Fruit fly (Drosophila melanogaster) whole organism, embryonic: ENCODE measurements around the gene Idua.

Experiments used
- Abd-B ChIP-seq: fragments of 200-800 bp; sonication (Bioruptor generic); optimal IDR thresholded peaks from 2 replicates; lab custom pipeline; 2018; ENCODE audit warnings: missing biosample characterization, mild to moderate bottlenecking, missing genetic modification characterization, moderate library complexity
- Atf3 ChIP-seq: fragments of 200-800 bp; sonication (Bioruptor generic); optimal IDR thresholded peaks from 3 replicates; lab custom pipeline; 2016; ENCODE audit warnings: missing biosample characterization, missing genetic modification characterization
- CG10267 ChIP-seq: fragments of 200-800 bp; sonication (Bioruptor generic); optimal IDR thresholded peaks from 2 replicates; lab custom pipeline; 2018; ENCODE audit warnings: missing biosample characterization, mild to moderate bottlenecking, missing genetic modification characterization, moderate library complexity
- CG11456 ChIP-seq: fragments of 200-800 bp; sonication (Bioruptor generic); IDR thresholded peaks from 3 replicates; pipeline ENCODE4 v1.3.6; 2022; ENCODE audit warnings: missing biosample characterization, missing genetic modification characterization
- CG11695 ChIP-seq: fragments of 200-800 bp; sonication (Bioruptor generic); IDR thresholded peaks from 3 replicates; pipeline ENCODE4 v1.3.6; 2022; ENCODE audit warnings: missing biosample characterization, missing genetic modification characterization
- CG12155 ChIP-seq: fragments of 200-800 bp; sonication (Bioruptor generic); optimal IDR thresholded peaks from 3 replicates; lab custom pipeline; 2016; ENCODE audit warnings: missing biosample characterization, missing genetic modification characterization
- CG1233 ChIP-seq: fragments of 200-800 bp; sonication (Bioruptor generic); optimal IDR thresholded peaks from 4 replicates; lab custom pipeline; 2018; ENCODE audit warnings: missing biosample characterization, mild to moderate bottlenecking, missing genetic modification characterization
- CG12391 ChIP-seq: fragments of 200-800 bp; sonication (Bioruptor generic); optimal IDR thresholded peaks from 3 replicates; lab custom pipeline; 2018; ENCODE audit warnings: missing biosample characterization, mild to moderate bottlenecking, missing genetic modification characterization, moderate library complexity
- CG13424 ChIP-seq: fragments of 200-800 bp; sonication (Bioruptor generic); optimal IDR thresholded peaks from 2 replicates; lab custom pipeline; 2019; ENCODE audit warnings: missing biosample characterization, mild to moderate bottlenecking, missing genetic modification characterization, moderate library complexity
- CG13624 ChIP-seq: fragments of 200-800 bp; sonication (Bioruptor generic); optimal IDR thresholded peaks from 2 replicates; lab custom pipeline; 2016; ENCODE audit warnings: missing biosample characterization, missing genetic modification characterization
- CG2116 ChIP-seq: fragments of 200-800 bp; sonication (Bioruptor generic); optimal IDR thresholded peaks from 3 replicates; lab custom pipeline; 2018; ENCODE audit warnings: missing biosample characterization, mild to moderate bottlenecking, missing genetic modification characterization
- CG2712 ChIP-seq: fragments of 200-800 bp; optimal IDR thresholded peaks from 3 replicates; lab custom pipeline; 2019; ENCODE audit warnings: missing biosample characterization, mild to moderate bottlenecking, missing genetic modification characterization, moderate library complexity
- CG30403 ChIP-seq: fragments of 200-800 bp; sonication (Bioruptor generic); optimal IDR thresholded peaks from 3 replicates; lab custom pipeline; 2016; ENCODE audit warnings: missing biosample characterization, missing genetic modification characterization
- CG34224 ChIP-seq: fragments of 200-800 bp; sonication (Bioruptor generic); IDR thresholded peaks from 3 replicates; pipeline ENCODE4 v1.3.6; 2022; ENCODE audit warnings: missing biosample characterization, missing genetic modification characterization; ENCODE audit not compliant: partially characterized antibody
- CG34376 ChIP-seq: fragments of 200-800 bp; sonication (Bioruptor generic); optimal IDR thresholded peaks from 2 replicates; lab custom pipeline; 2018; ENCODE audit warnings: missing biosample characterization, mild to moderate bottlenecking, missing genetic modification characterization
- CG4854 ChIP-seq: fragments of 200-800 bp; sonication (Bioruptor generic); optimal IDR thresholded peaks from 2 replicates; lab custom pipeline; 2016; ENCODE audit warnings: missing biosample characterization, missing genetic modification characterization, inconsistent platforms
- CG6254 ChIP-seq: fragments of 200-800 bp; sonication (Bioruptor generic); optimal IDR thresholded peaks from 3 replicates; lab custom pipeline; 2017; ENCODE audit warnings: mild to moderate bottlenecking, missing biosample characterization, missing genetic modification reagents, missing genetic modification characterization
- CG6689 ChIP-seq: fragments of 200-800 bp; sonication (Bioruptor generic); IDR thresholded peaks from 2 replicates; pipeline ENCODE4 v1.3.6; 2022; ENCODE audit warnings: missing biosample characterization, missing genetic modification characterization
- CG7271 ChIP-seq: fragments of 200-800 bp; sonication (Bioruptor generic); optimal IDR thresholded peaks from 2 replicates; lab custom pipeline; 2018; ENCODE audit warnings: missing biosample characterization, mild to moderate bottlenecking, missing genetic modification characterization, moderate library complexity
- CG7372 ChIP-seq: fragments of 200-800 bp; sonication (Bioruptor generic); IDR thresholded peaks from 2 replicates; pipeline ENCODE4 v1.3.6; 2022; ENCODE audit warnings: missing biosample characterization, missing genetic modification characterization
- CG7963 ChIP-seq: fragments of 200-800 bp; sonication (Bioruptor generic); IDR thresholded peaks from 3 replicates; pipeline ENCODE4 v1.3.6; 2022; ENCODE audit warnings: missing biosample characterization, missing genetic modification characterization; ENCODE audit not compliant: partially characterized antibody
- CG8924 ChIP-seq: fragments of 200-800 bp; optimal IDR thresholded peaks from 3 replicates; lab custom pipeline; 2019; ENCODE audit warnings: missing biosample characterization, mild to moderate bottlenecking, missing genetic modification characterization, moderate library complexity
- Dbx ChIP-seq: fragments of 200-800 bp; sonication (Bioruptor generic); IDR thresholded peaks from 3 replicates; pipeline ENCODE4 v1.3.6; 2022; ENCODE audit warnings: missing biosample characterization, missing genetic modification characterization
- Dll ChIP-seq: fragments of 200-800 bp; sonication (Bioruptor generic); IDR thresholded peaks from 4 replicates; pipeline ENCODE4 v1.3.6; 2022; ENCODE audit warnings: missing biosample characterization, missing genetic modification characterization; ENCODE audit not compliant: partially characterized antibody
- Doc3 ChIP-seq: fragments of 200-800 bp; sonication (Bioruptor generic); IDR thresholded peaks from 3 replicates; pipeline ENCODE4 v1.3.6; 2022; ENCODE audit warnings: missing biosample characterization, missing genetic modification characterization; ENCODE audit not compliant: partially characterized antibody
- E2f2 ChIP-seq: fragments of 200-800 bp; sonication (Bioruptor generic); IDR thresholded peaks from 2 replicates; pipeline ENCODE4 v1.3.6; 2022; ENCODE audit warnings: missing biosample characterization, missing genetic modification characterization
- Ets65A ChIP-seq: fragments of 200-800 bp; sonication (Bioruptor generic); peaks from one replicate; lab custom pipeline; 2016; ENCODE audit warnings: missing biosample characterization, missing genetic modification characterization
- Hr3 ChIP-seq: fragments of 200-800 bp; sonication (Bioruptor generic); optimal IDR thresholded peaks from 3 replicates; lab custom pipeline; 2016; ENCODE audit warnings: missing biosample characterization, missing genetic modification characterization
- Lpt ChIP-seq: fragments of >200 bp; optimal IDR thresholded peaks from 2 replicates; lab custom pipeline; 2018; ENCODE audit warnings: missing biosample characterization, missing genetic modification characterization
- NC2α ChIP-seq: fragments of 200-800 bp; sonication (Bioruptor generic); optimal IDR thresholded peaks from 2 replicates; lab custom pipeline; 2016; ENCODE audit warnings: missing biosample characterization, missing genetic modification characterization
- Opbp ChIP-seq: fragments of 200-800 bp; sonication (Bioruptor generic); IDR thresholded peaks from 3 replicates; pipeline ENCODE4 v1.3.6; 2022; ENCODE audit warnings: missing biosample characterization, missing genetic modification characterization; ENCODE audit not compliant: partially characterized antibody
- Ptx1 ChIP-seq: fragments of 200-800 bp; sonication (Bioruptor generic); IDR thresholded peaks from 2 replicates; pipeline ENCODE4 v1.3.6; 2022; ENCODE audit warnings: missing biosample characterization, missing genetic modification characterization
- Sry-δ ChIP-seq: fragments of 200-800 bp; sonication (Bioruptor generic); optimal IDR thresholded peaks from 2 replicates; lab custom pipeline; 2016; ENCODE audit warnings: missing biosample characterization, missing genetic modification characterization
- YL-1 ChIP-seq: fragments of 200-800 bp; sonication (Bioruptor generic); optimal IDR thresholded peaks from 3 replicates; lab custom pipeline; 2017; ENCODE audit warnings: missing biosample characterization, mild to moderate bottlenecking, missing genetic modification characterization
- aop ChIP-seq: fragments of 200-800 bp; sonication (Bioruptor generic); IDR thresholded peaks from 2 replicates; pipeline ENCODE4 v1.3.6; 2022; ENCODE audit warnings: missing biosample characterization, missing genetic modification characterization
- crp ChIP-seq, 2 experiments: fragments of 200-800 bp; sonication (Bioruptor generic); optimal IDR thresholded peaks; 2 replicates in 1 of 2; 3 replicates in 1 of 2; lab custom pipeline; 2017; ENCODE audit warnings: missing biosample characterization in 2 of 2, missing genetic modification characterization in 2 of 2, mild to moderate bottlenecking in 1 of 2, moderate library complexity in 1 of 2
- dmrt11E ChIP-seq: fragments of 200-800 bp; sonication (Bioruptor generic); optimal IDR thresholded peaks from 3 replicates; lab custom pipeline; 2018; ENCODE audit warnings: missing biosample characterization, mild to moderate bottlenecking, missing genetic modification characterization, moderate library complexity
- ems ChIP-seq: fragments of 200-800 bp; sonication (Bioruptor generic); optimal IDR thresholded peaks from 3 replicates; lab custom pipeline; 2016; ENCODE audit warnings: missing biosample characterization, missing genetic modification characterization
- fd96Cb ChIP-seq: fragments of 200-800 bp; sonication (Bioruptor generic); optimal IDR thresholded peaks from 2 replicates; lab custom pipeline; 2018; ENCODE audit warnings: missing biosample characterization, mild to moderate bottlenecking, missing genetic modification characterization, moderate library complexity
- lab ChIP-seq: fragments of 200-800 bp; sonication (Bioruptor generic); optimal IDR thresholded peaks from 3 replicates; lab custom pipeline; 2017; ENCODE audit warnings: missing biosample characterization, missing genetic modification characterization, mild to moderate bottlenecking, moderate library complexity, missing genetic modification reagents
- mam ChIP-seq: fragments of 200-800 bp; sonication (Bioruptor generic); optimal IDR thresholded peaks from 3 replicates; lab custom pipeline; 2016; ENCODE audit warnings: missing biosample characterization, missing genetic modification characterization
- peb ChIP-seq: fragments of 200-800 bp; sonication (Bioruptor generic); IDR thresholded peaks from 2 replicates; pipeline ENCODE4 v1.3.6; 2022; ENCODE audit warnings: missing biosample characterization, missing genetic modification characterization
- row ChIP-seq: fragments of 200-800 bp; sonication (Bioruptor generic); IDR thresholded peaks from 3 replicates; pipeline ENCODE4 v1.3.6; 2022; ENCODE audit warnings: missing biosample characterization, missing genetic modification characterization
- scrt ChIP-seq: fragments of 200-800 bp; sonication (Bioruptor generic); optimal IDR thresholded peaks from 2 replicates; lab custom pipeline; 2018; ENCODE audit warnings: missing biosample characterization, mild to moderate bottlenecking, missing genetic modification characterization, moderate library complexity
- slou ChIP-seq: fragments of 200-800 bp; sonication (Bioruptor generic); optimal IDR thresholded peaks from 3 replicates; lab custom pipeline; 2016; ENCODE audit warnings: missing biosample characterization, missing genetic modification characterization
- tgo ChIP-seq: fragments of 200-800 bp; sonication (Bioruptor generic); IDR thresholded peaks from 3 replicates; pipeline ENCODE4 v1.3.6; 2022; ENCODE audit warnings: missing biosample characterization, missing genetic modification characterization
- tin ChIP-seq: fragments of 200-800 bp; sonication (Bioruptor generic); optimal IDR thresholded peaks from 3 replicates; lab custom pipeline; 2016; ENCODE audit warnings: missing biosample characterization, missing genetic modification characterization
- trh ChIP-seq: fragments of 200-800 bp; sonication (Bioruptor generic); optimal IDR thresholded peaks from 2 replicates; lab custom pipeline; 2016; ENCODE audit warnings: missing biosample characterization, missing genetic modification characterization
- unc-4 ChIP-seq: fragments of 200-800 bp; sonication (Bioruptor generic); IDR thresholded peaks from 2 replicates; pipeline ENCODE4 v1.3.6; 2022; ENCODE audit warnings: missing biosample characterization, missing genetic modification characterization; ENCODE audit not compliant: partially characterized antibody
- vvl ChIP-seq: fragments of 200-800 bp; sonication (Bioruptor generic); IDR thresholded peaks from 2 replicates; pipeline ENCODE4 v1.3.6; 2022; ENCODE audit warnings: missing biosample characterization, missing genetic modification characterization

The Idua gene

dm6 chr2L:11091111-11091510 lies 21.8 kb downstream of the Idua start, which contains the start of gene Wdr59 (continued):
- TF ChIP-seq mam (GFP tag; lab: Kevin White, UChicago) (peak; percentile 11), CG2116 (GFP tag; lab: Kevin White, UChicago) (peak; percentile 91), vvl (GFP tag; lab: Robert Waterston, UW) (peak; percentile 26; the same call in 1 of the 2 replicates), tgo (GFP tag; lab: Robert Waterston, UW) (peak; percentile 36; the same call in 1 of the 3 replicates), CG30403 (GFP tag; lab: Kevin White, UChicago) (peak; percentile 59), CG11695 (GFP tag; lab: Robert Waterston, UW) (no peak), CG7372 (GFP tag; lab: Robert Waterston, UW) (0 out of 2 replicates have a peak, but pooled peaks have one; percentile 10), row (GFP tag; lab: Robert Waterston, UW) (peak; percentile 93), CG12391 (peak; percentile 75), lab (GFP tag; lab: Kevin White, UChicago) (no peak), tin (GFP tag; lab: Kevin White, UChicago) (peak; percentile 27), Opbp (GFP tag; lab: Robert Waterston, UW) (peak; percentile 25; the same call in 1 of the 3 replicates), fd96Cb (peak; percentile 14), scrt (GFP tag; lab: Kevin White, UChicago) (peak; percentile 52), CG11456 (GFP tag; lab: Robert Waterston, UW) (no peak), Sry-δ (peak; percentile 50), CG10267 (tag; lab: Kevin White, UChicago) (peak; percentile 69), CG1233 (peak; percentile 10), E2f2 (GFP tag; lab: Robert Waterston, UW) (peak; percentile 90), Lpt (no peak), trh (GFP tag; lab: Kevin White, UChicago) (no peak), CG2712 (tag; lab: Kevin White, UChicago) (peak; percentile 72), aop (GFP tag; lab: Robert Waterston, UW) (no peak), Ptx1 (GFP tag; lab: Robert Waterston, UW) (0 out of 2 replicates have a peak, but pooled peaks have one; percentile 20), slou (GFP tag; lab: Kevin White, UChicago) (peak; percentile 20), CG4854 (GFP tag; lab: Kevin White, UChicago) (peak; percentile 9), ems (peak; percentile 1), CG8924 (tag; lab: Kevin White, UChicago) (peak; percentile 29), crp (GFP tag; optimal IDR thresholded peaks at IDR 0.05; lab: Kevin White, UChicago) (peak in 1 of 2 experiments; percentile 25), CG6254 (no peak), Atf3 (GFP tag; lab: Kevin White, UChicago) (no peak), CG34224 (GFP tag; lab: Robert Waterston, UW) (peak; percentile 72; the same call in 2 of the 3 replicates), CG6689 (GFP tag; lab: Robert Waterston, UW) (no peak), peb (no peak), YL-1 (GFP tag; lab: Kevin White, UChicago) (peak; percentile 25), CG34376 (GFP tag; lab: Kevin White, UChicago) (no peak), CG13424 (tag; lab: Kevin White, UChicago) (peak; percentile 57), dmrt11E (tag; lab: Kevin White, UChicago) (peak; percentile 49), unc-4 (GFP tag; lab: Robert Waterston, UW) (peak; percentile 79), Dll (GFP tag; lab: Robert Waterston, UW) (peak; percentile 89; the same call in 3 of the 4 replicates), Hr3 (GFP tag; lab: Kevin White, UChicago) (peak; percentile 53), CG12155 (GFP tag; lab: Kevin White, UChicago) (peak; percentile 39), Ets65A (GFP tag; lab: Kevin White, UChicago) (peak; percentile 55), Doc3 (GFP tag; lab: Robert Waterston, UW) (peak; percentile 76), Abd-B (GFP tag; lab: Kevin White, UChicago) (peak; percentile 58), NC2α (GFP tag; lab: Kevin White, UChicago) (no peak), CG7271 (tag; lab: Kevin White, UChicago) (no peak), CG13624 (no peak), Dbx (GFP tag; lab: Robert Waterston, UW) (peak; percentile 56; the same call in 1 of the 3 replicates), CG7963 (GFP tag; lab: Robert Waterston, UW) (0 out of 3 replicates have a peak, but pooled peaks have one; percentile 48)
